Fruit fly (Drosophila melanogaster) whole organism, embryonic: Measurements from ENCODE around the gene ND-B14.5AL.

Source experiments
- CG8924 ChIP-seq: fragments of 200-800 bp; optimal IDR thresholded peaks from 3 replicates; lab custom pipeline; 2019; ENCODE audit warnings: missing biosample characterization, mild to moderate bottlenecking, missing genetic modification characterization, moderate library complexity
- CTCF ChIP-seq: fragments of 200-800 bp; sonication (Bioruptor generic); optimal IDR thresholded peaks from 2 replicates; lab custom pipeline; 2017; ENCODE audit warnings: missing biosample characterization, mild to moderate bottlenecking, missing genetic modification characterization, moderate library complexity
- Hmx ChIP-seq: fragments of 200-800 bp; sonication (Bioruptor generic); optimal IDR thresholded peaks from 2 replicates; lab custom pipeline; 2016; ENCODE audit warnings: missing biosample characterization, missing genetic modification characterization
- Hr3 ChIP-seq: fragments of 200-800 bp; sonication (Bioruptor generic); optimal IDR thresholded peaks from 3 replicates; lab custom pipeline; 2016; ENCODE audit warnings: missing biosample characterization, missing genetic modification characterization
- Oli ChIP-seq: fragments of 200-800 bp; sonication (Bioruptor generic); optimal IDR thresholded peaks from 2 replicates; lab custom pipeline; 2018; ENCODE audit warnings: missing biosample characterization, mild to moderate bottlenecking, missing genetic modification characterization, moderate library complexity
- ewg ChIP-seq: fragments of 200-800 bp; sonication (Bioruptor generic); optimal IDR thresholded peaks from 3 replicates; lab custom pipeline; 2017; ENCODE audit warnings: mild to moderate bottlenecking, missing biosample characterization, missing genetic modification reagents, missing genetic modification characterization

DNA sequence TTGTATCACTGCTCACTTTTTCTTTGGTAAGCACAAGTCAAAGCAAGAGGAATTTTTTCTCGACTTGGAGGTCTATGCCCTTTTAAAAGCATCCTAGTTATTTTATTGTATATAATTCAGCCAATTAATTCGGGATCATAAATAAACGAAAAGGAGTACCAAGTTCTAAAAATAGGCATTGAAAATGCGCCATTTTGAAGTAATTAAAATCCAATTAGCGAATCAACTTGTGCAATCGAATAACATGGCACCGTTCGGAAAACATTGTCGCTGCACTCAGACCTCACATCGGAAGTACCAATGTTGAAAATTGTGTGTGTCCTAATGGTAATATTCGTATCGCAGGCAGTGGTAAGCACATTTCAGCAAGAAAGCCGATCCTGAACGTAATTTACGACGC, 40.7 kb downstream of the ND-B14.5AL start, which contains the start of gene CG33768:
- no peak for TF ChIP-seq Hmx (GFP tag; lab: Kevin White, UChicago)
- no peak for TF ChIP-seq Oli
- TF ChIP-seq CTCF, result no peak
- no peak for TF ChIP-seq Hr3
- no peak for TF ChIP-seq CG8924 (tag; lab: Kevin White, UChicago)
- TF ChIP-seq ewg, result no peak
